Fruit fly (Drosophila melanogaster): Measurements from ENCODE around the gene Hsp27.

Hsp27 gene

DNA sequence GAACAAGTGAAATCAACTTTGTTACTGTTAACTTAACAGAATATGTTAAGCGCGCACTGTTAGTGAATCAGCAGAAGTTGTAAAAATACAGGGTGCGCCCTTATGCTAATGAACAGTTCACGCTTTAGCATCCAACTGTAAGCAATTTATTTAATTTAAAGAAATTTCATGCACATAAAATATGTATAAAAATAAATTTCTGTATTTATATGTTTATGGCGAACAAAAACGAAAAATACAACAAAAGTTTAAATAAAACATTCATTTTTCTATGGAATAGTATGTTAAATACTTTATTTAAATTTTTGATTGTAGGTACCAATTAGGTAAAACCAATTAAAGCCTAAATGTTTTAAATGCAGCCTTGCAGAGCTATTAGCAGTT, 40.7 kb downstream of the Hsp27 start (continued):
- TF ChIP-seq CG9727 (GFP tag; optimal IDR thresholded peaks at IDR 0.05) (peak; percentile 48), ind (GFP tag; optimal IDR thresholded peaks at IDR 0.05) (peak; percentile 24), CG17186 (GFP tag; optimal IDR thresholded peaks at IDR 0.05) (no peak), fd96Cb (tag; optimal IDR thresholded peaks at IDR 0.05) (no peak), caup (GFP tag; optimal IDR thresholded peaks at IDR 0.05; ENCODE audit: severe bottlenecking) (no peak), pan (optimal IDR thresholded peaks at IDR 0.05) (no peak), pan (GFP tag; optimal IDR thresholded peaks at IDR 0.05 in 1 of 2, IDR thresholded peaks at IDR 0.05 in 1 of 2) (peak in 1 of 2 experiments; percentile 53), lilli (GFP tag; optimal IDR thresholded peaks at IDR 0.05) (no peak), Nf-YB (GFP tag; optimal IDR thresholded peaks at IDR 0.05) (no peak), CG31224 (GFP tag; IDR thresholded peaks at IDR 0.05) (no peak), gsb (GFP tag; IDR thresholded peaks at IDR 0.05) (no peak), CG2712 (tag; optimal IDR thresholded peaks at IDR 0.05) (peak; percentile 57), pfk (GFP tag; optimal IDR thresholded peaks at IDR 0.05) (no peak), sqz (GFP tag; optimal IDR thresholded peaks at IDR 0.05) (no peak), Awh (GFP tag; IDR thresholded peaks at IDR 0.05) (no peak), Tbp (GFP tag; optimal IDR thresholded peaks at IDR 0.05) (no peak), fd102C (GFP tag; optimal IDR thresholded peaks at IDR 0.05) (no peak), trem (tag; optimal IDR thresholded peaks at IDR 0.05) (no peak), salm (tag; optimal IDR thresholded peaks at IDR 0.05) (no peak), ara (GFP tag; IDR thresholded peaks at IDR 0.05) (no peak), twi (tag; optimal IDR thresholded peaks at IDR 0.05) (no peak), amos (GFP tag; IDR thresholded peaks at IDR 0.05; ENCODE audit: partially characterized antibody) (no peak), CG7556 (GFP tag; optimal IDR thresholded peaks at IDR 0.05) (peak; percentile 27), CG1529 (GFP tag; optimal IDR thresholded peaks at IDR 0.05) (no peak), CG8089 (GFP tag; optimal IDR thresholded peaks at IDR 0.05) (no peak), onecut (GFP tag; IDR thresholded peaks at IDR 0.05) (no peak; the same call in 1 of the 2 replicates), cad (GFP tag; optimal IDR thresholded peaks at IDR 0.05) (no peak), Spps (tag; optimal IDR thresholded peaks at IDR 0.05) (no peak), ken (GFP tag; IDR thresholded peaks at IDR 0.05) (no peak), CG3995 (GFP tag; optimal IDR thresholded peaks at IDR 0.05) (peak; percentile 27), CG16815 (GFP tag; optimal IDR thresholded peaks at IDR 0.05) (no peak), Mrtf (GFP tag; IDR thresholded peaks at IDR 0.05) (no peak), lmd (GFP tag; IDR thresholded peaks at IDR 0.05) (no peak), CG4854 (GFP tag; optimal IDR thresholded peaks at IDR 0.05) (no peak), NfI (GFP tag; optimal IDR thresholded peaks at IDR 0.05) (peak; percentile 10), CG14050 (GFP tag; IDR thresholded peaks at IDR 0.05) (no peak), Hand (GFP tag; optimal IDR thresholded peaks at IDR 0.05) (peak; percentile 26), ato (GFP tag; IDR thresholded peaks at IDR 0.05; ENCODE audit: partially characterized antibody) (no peak), CG1792 (GFP tag; optimal IDR thresholded peaks at IDR 0.05) (no peak), CG8359 (GFP tag; optimal IDR thresholded peaks at IDR 0.05; ENCODE audit: borderline replicate concordance) (no peak), dan (GFP tag; IDR thresholded peaks at IDR 0.05) (no peak), Hr39 (optimal IDR thresholded peaks at IDR 0.05) (no peak), schlank (tag; optimal IDR thresholded peaks at IDR 0.05) (no peak), cas (GFP tag; IDR thresholded peaks at IDR 0.05) (no peak), sc (optimal IDR thresholded peaks at IDR 0.05) (no peak), sc (GFP tag; optimal IDR thresholded peaks at IDR 0.05) (no peak), h (optimal IDR thresholded peaks at IDR 0.05) (no peak), da (GFP tag; optimal IDR thresholded peaks at IDR 0.05) (no peak), Dfd (GFP tag; optimal IDR thresholded peaks at IDR 0.05) (no peak), Ets65A (GFP tag) (no peak), CG17385 (GFP tag; optimal IDR thresholded peaks at IDR 0.05) (peak; percentile 43), Dll (GFP tag; IDR thresholded peaks at IDR 0.05; ENCODE audit: partially characterized antibody) (no peak), usp (GFP tag; optimal IDR thresholded peaks at IDR 0.05) (no peak), Lhr (GFP tag; optimal IDR thresholded peaks at IDR 0.05) (no peak)
